Fruit fly (Drosophila melanogaster): ENCODE measurements around the gene CG13375.

CG13375 gene

DNA sequence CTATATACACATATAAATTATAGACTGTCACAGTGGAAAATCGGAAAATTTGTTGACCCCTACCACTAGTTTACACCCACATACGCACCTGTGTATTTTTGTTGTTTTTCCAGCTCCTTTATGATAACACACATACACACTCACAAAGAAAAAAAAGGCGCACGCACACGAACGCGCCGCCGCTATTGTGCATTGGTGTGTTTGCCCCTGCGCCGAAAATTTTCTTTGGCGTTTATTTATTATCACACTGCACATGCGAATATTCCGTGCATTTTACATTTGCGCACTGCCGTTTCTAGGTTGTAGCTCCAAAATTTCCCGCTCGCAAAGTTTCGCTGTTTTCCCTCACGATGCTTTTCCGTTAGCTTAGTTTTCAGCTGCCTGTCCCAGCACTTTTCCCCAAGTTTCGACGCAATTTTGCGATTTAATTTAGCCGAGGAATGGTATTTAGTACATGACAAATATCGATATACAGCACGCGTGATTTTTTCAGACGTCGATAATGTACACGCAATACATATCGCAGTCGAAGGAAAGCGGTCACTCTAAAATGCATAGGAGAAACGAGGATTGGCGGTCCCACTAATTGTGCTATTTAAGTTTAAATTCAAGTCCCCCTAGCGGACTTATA lies 15.6 kb downstream of the CG13375 start, which contains the start of the genes CG3777 and ewg (continued):
- TF ChIP-seq Fer2 (tag; optimal IDR thresholded peaks at IDR 0.05) (no peak), pum (GFP tag; optimal IDR thresholded peaks at IDR 0.05) (no peak), CG3847 (GFP tag; IDR thresholded peaks at IDR 0.05) (no peak; the same call in 1 of the 2 replicates), Six4 (GFP tag; optimal IDR thresholded peaks at IDR 0.05) (no peak), amos (GFP tag; IDR thresholded peaks at IDR 0.05; ENCODE audit: partially characterized antibody) (peak; percentile 99), B-H1 (GFP tag; IDR thresholded peaks at IDR 0.05) (no peak), CG1832 (GFP tag; optimal IDR thresholded peaks at IDR 0.05) (no peak), Ets65A (GFP tag) (peak; percentile 74), CG4730 (GFP tag; IDR thresholded peaks at IDR 0.05) (no peak), CG34376 (GFP tag; optimal IDR thresholded peaks at IDR 0.05) (peak; percentile 26), Oaz (GFP tag; IDR thresholded peaks at IDR 0.05) (no peak), CG12769 (tag; optimal IDR thresholded peaks at IDR 0.05) (peak; percentile 42), CG3995 (GFP tag; optimal IDR thresholded peaks at IDR 0.05) (peak; percentile 54), pzg (GFP tag; optimal IDR thresholded peaks at IDR 0.05) (peak; percentile 91), CG1024 (GFP tag; IDR thresholded peaks at IDR 0.05) (no peak), slou (GFP tag; optimal IDR thresholded peaks at IDR 0.05) (no peak), hth (optimal IDR thresholded peaks at IDR 0.05) (no peak), sens (GFP tag) (peak; percentile 86), Lhr (GFP tag; optimal IDR thresholded peaks at IDR 0.05) (peak; percentile 46), p53 (GFP tag; optimal IDR thresholded peaks at IDR 0.05) (peak; percentile 26), CG15479 (GFP tag; optimal IDR thresholded peaks at IDR 0.05) (peak; percentile 65), dm (GFP tag; optimal IDR thresholded peaks at IDR 0.05) (peak; percentile 37), CG18262 (tag; optimal IDR thresholded peaks at IDR 0.05) (no peak), Med (GFP tag) (peak; percentile 85), dan (GFP tag; IDR thresholded peaks at IDR 0.05) (no peak), Aef1 (GFP tag; IDR thresholded peaks at IDR 0.05) (no peak), trem (tag; optimal IDR thresholded peaks at IDR 0.05) (peak; percentile 72), CG34224 (GFP tag; IDR thresholded peaks at IDR 0.05; ENCODE audit: partially characterized antibody) (peak; percentile 94), odd (GFP tag; optimal IDR thresholded peaks at IDR 0.05) (no peak), CG2120 (GFP tag; optimal IDR thresholded peaks at IDR 0.05) (peak; percentile 28), CG6254 (GFP tag; optimal IDR thresholded peaks at IDR 0.05) (no peak), Ptx1 (GFP tag; IDR thresholded peaks at IDR 0.05) (no peak), CG8290 (GFP tag; optimal IDR thresholded peaks at IDR 0.05) (peak; percentile 64), CG8290 (tag; optimal IDR thresholded peaks at IDR 0.05) (peak in 1 of 2 experiments; percentile 72), ERR (GFP tag; optimal IDR thresholded peaks at IDR 0.05) (no peak), nerfin-2 (GFP tag; IDR thresholded peaks at IDR 0.05; ENCODE audit: partially characterized antibody) (peak; percentile 93), Antp (GFP tag; optimal IDR thresholded peaks at IDR 0.05) (no peak), tio (GFP tag; optimal IDR thresholded peaks at IDR 0.05) (no peak), Sin3A (optimal IDR thresholded peaks at IDR 0.05) (peak; percentile 63), Adf1 (GFP tag; IDR thresholded peaks at IDR 0.05) (peak; percentile 8; the same call in 1 of the 2 replicates), grau (tag; optimal IDR thresholded peaks at IDR 0.05) (no peak), ac (GFP tag; optimal IDR thresholded peaks at IDR 0.05) (no peak), CG18599 (GFP tag; optimal IDR thresholded peaks at IDR 0.05) (no peak), az2 (GFP tag; optimal IDR thresholded peaks at IDR 0.05) (no peak), Pdp1 (GFP tag; optimal IDR thresholded peaks at IDR 0.05) (peak in 1 of 2 experiments; percentile 61), fd64A (GFP tag; optimal IDR thresholded peaks at IDR 0.05) (no peak), Meics (GFP tag; optimal IDR thresholded peaks at IDR 0.05) (peak; percentile 26), ttk (GFP tag; IDR thresholded peaks at IDR 0.05) (no peak), D19B (GFP tag; optimal IDR thresholded peaks at IDR 0.05) (no peak), MESR4 (GFP tag; optimal IDR thresholded peaks at IDR 0.05) (peak; percentile 58), CG8924 (tag; optimal IDR thresholded peaks at IDR 0.05) (peak; percentile 30), CG3726 (GFP tag; IDR thresholded peaks at IDR 0.05) (no peak)
